Worm (Caenorhabditis elegans): ENCODE measurements around the gene Y45F10D.15.

- no peak for TF ChIP-seq flt-1 (GFP tag; IDR thresholded peaks at IDR 0.05)
- TF ChIP-seq ztf-29 (GFP tag; IDR thresholded peaks at IDR 0.05), result no peak
- TF ChIP-seq med-1 (GFP tag; optimal IDR thresholded peaks at IDR 0.05; ENCODE audit: insufficient read depth), result no peak
- TF ChIP-seq tab-1 (GFP tag; IDR thresholded peaks at IDR 0.05), result no peak
- no peak for TF ChIP-seq klf-2 (GFP tag; conservative IDR thresholded peaks at IDR 0.05)
- TF ChIP-seq T22C8.4 (GFP tag; IDR thresholded peaks at IDR 0.05), result no peak
- TF ChIP-seq ztf-23 (GFP tag; IDR thresholded peaks at IDR 0.05), result no peak
- TF ChIP-seq cog-1 (tag; optimal IDR thresholded peaks at IDR 0.05), result no peak
Measured at ce11 chrIV:13807724-13808123, 13.0 kb downstream of the Y45F10D.15 start, which contains the start of gene Y45F10D.14.

Data from whole organism, midembryonic.